Fruit fly (Drosophila melanogaster) Kc167 (cell line): Measurements from ENCODE around the gene CG1738.

ENCODE experiments used
- Myc ChIP-seq: fragments of >200 bp; optimal IDR thresholded peaks from 2 replicates; lab custom pipeline; 2017; ENCODE audit warnings: missing external identifiers
- Sin3A ChIP-seq: fragments of >200 bp; optimal IDR thresholded peaks from 2 replicates; lab custom pipeline; 2018; ENCODE audit warnings: missing external identifiers
- h ChIP-seq: fragments of >200 bp; optimal IDR thresholded peaks from 3 replicates; lab custom pipeline; 2018; ENCODE audit warnings: missing external identifiers
- insv ChIP-seq: fragments of >200 bp; optimal IDR thresholded peaks from 3 replicates; lab custom pipeline; 2018; ENCODE audit warnings: missing external identifiers
- psq ChIP-seq: fragments of >200 bp; optimal IDR thresholded peaks from 2 replicates; lab custom pipeline; 2017; ENCODE audit warnings: missing external identifiers
- ttk ChIP-seq: sonication (Bioruptor generic); optimal IDR thresholded peaks from 2 replicates; lab custom pipeline; 2017; ENCODE audit warnings: missing external identifiers

DNA sequence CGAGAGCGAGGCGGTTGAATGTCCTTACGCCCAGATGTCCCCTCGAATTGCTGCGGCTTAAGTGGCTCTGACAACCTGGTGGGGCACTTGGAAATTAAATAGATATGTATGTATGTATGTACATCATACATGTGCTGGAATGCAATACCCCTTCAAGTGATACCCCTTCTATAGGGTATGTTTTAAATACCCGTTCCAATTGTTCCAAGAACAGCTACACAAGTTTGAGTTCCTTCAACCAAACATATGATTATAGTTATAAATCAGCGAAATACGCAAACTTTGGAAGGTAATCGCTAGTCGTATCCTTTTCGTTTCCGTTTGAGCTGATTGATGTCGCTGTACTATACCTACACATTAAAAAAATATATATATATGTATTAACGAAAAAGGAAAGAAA, 34.7 kb downstream of the CG1738 start:
- TF ChIP-seq Sin3A (no peak), psq (lab: Kevin White, UChicago) (no peak), insv (lab: Kevin White, UChicago) (no peak), h (lab: Kevin White, UChicago) (no peak), ttk (no peak), Myc (no peak)
